Worm (Caenorhabditis elegans): ENCODE measurements around the gene K12H4.3.

ce11 chrIII:7997447-7998046, 48.3 kb upstream of the K12H4.3 start:
- TF ChIP-seq flh-1 (GFP tag; optimal IDR thresholded peaks at IDR 0.05) (no peak), ces-1 (GFP tag; optimal IDR thresholded peaks at IDR 0.05) (no peak), ztf-11 (tag; optimal IDR thresholded peaks at IDR 0.05) (no peak), nhr-237 (tag; optimal IDR thresholded peaks at IDR 0.05) (no peak), sem-2 (GFP tag; optimal IDR thresholded peaks at IDR 0.05) (no peak), lin-13 (tag; optimal IDR thresholded peaks at IDR 0.05) (no peak), mab-5 (tag; optimal IDR thresholded peaks at IDR 0.05) (no peak), mep-1 (tag; optimal IDR thresholded peaks at IDR 0.05) (no peak), elt-3 (tag; optimal IDR thresholded peaks at IDR 0.05) (no peak)
